Fruit fly (Drosophila melanogaster) whole organism, embryonic: ENCODE results near the gene Oatp74D.
A peak's percentile ranks its signal among the peaks of the same experiment; 100 is the strongest.

Experiments used
- B-H2 ChIP-seq: fragments of 200-800 bp; sonication (Bioruptor generic); optimal IDR thresholded peaks from 2 replicates; lab custom pipeline; 2018; ENCODE audit warnings: missing biosample characterization, mild to moderate bottlenecking, missing genetic modification characterization
- Bteb2 ChIP-seq: fragments of 200-800 bp; sonication (Bioruptor generic); optimal IDR thresholded peaks from 2 replicates; lab custom pipeline; 2016; ENCODE audit warnings: missing biosample characterization, missing genetic modification characterization
- CG10431 ChIP-seq: fragments of 200-800 bp; sonication (Bioruptor generic); optimal IDR thresholded peaks from 3 replicates; lab custom pipeline; 2018; ENCODE audit warnings: missing biosample characterization, mild to moderate bottlenecking, missing genetic modification characterization
- CG10959 ChIP-seq: fragments of 200-800 bp; sonication (Bioruptor generic); IDR thresholded peaks from 2 replicates; pipeline ENCODE4 v1.3.6; 2022; ENCODE audit warnings: missing biosample characterization, missing genetic modification characterization
- CG11093 ChIP-seq: fragments of 200-800 bp; sonication (Bioruptor generic); IDR thresholded peaks from 3 replicates; pipeline ENCODE4 v1.3.6; 2022; ENCODE audit warnings: missing biosample characterization, missing genetic modification characterization
- CG11456 ChIP-seq: fragments of 200-800 bp; sonication (Bioruptor generic); IDR thresholded peaks from 3 replicates; pipeline ENCODE4 v1.3.6; 2022; ENCODE audit warnings: missing biosample characterization, missing genetic modification characterization
- CG14050 ChIP-seq: fragments of 200-800 bp; sonication (Bioruptor generic); IDR thresholded peaks from 3 replicates; pipeline ENCODE4 v1.3.6; 2022; ENCODE audit warnings: missing biosample characterization, missing genetic modification characterization
- CG1529 ChIP-seq: fragments of 200-800 bp; sonication (Bioruptor generic); optimal IDR thresholded peaks from 3 replicates; lab custom pipeline; 2018; ENCODE audit warnings: missing biosample characterization, missing genetic modification characterization
- CG3065 ChIP-seq: fragments of 200-800 bp; sonication (Bioruptor generic); optimal IDR thresholded peaks from 2 replicates; lab custom pipeline; 2016; ENCODE audit warnings: missing biosample characterization, missing genetic modification characterization
- CG31224 ChIP-seq: fragments of 200-800 bp; sonication (Bioruptor generic); IDR thresholded peaks from 2 replicates; pipeline ENCODE4 v1.3.6; 2022; ENCODE audit warnings: missing biosample characterization, missing genetic modification characterization
- CG31388 ChIP-seq: fragments of 200-800 bp; sonication (Bioruptor generic); optimal IDR thresholded peaks from 2 replicates; lab custom pipeline; 2016; ENCODE audit warnings: missing biosample characterization, missing genetic modification characterization
- CG3163 ChIP-seq: fragments of 200-800 bp; sonication (Bioruptor generic); optimal IDR thresholded peaks from 3 replicates; lab custom pipeline; 2016; ENCODE audit warnings: missing biosample characterization, missing genetic modification characterization
- CG3995 ChIP-seq: fragments of 200-800 bp; sonication (Bioruptor generic); optimal IDR thresholded peaks from 3 replicates; lab custom pipeline; 2016; ENCODE audit warnings: missing biosample characterization, missing genetic modification characterization
- CG6272 ChIP-seq: fragments of 200-800 bp; sonication (Bioruptor generic); IDR thresholded peaks from 2 replicates; pipeline ENCODE4 v1.3.6; 2022; ENCODE audit warnings: missing biosample characterization, missing genetic modification characterization
- CG6765 ChIP-seq: fragments of 200-800 bp; sonication (Bioruptor generic); optimal IDR thresholded peaks from 3 replicates; lab custom pipeline; 2017; ENCODE audit warnings: missing biosample characterization, mild to moderate bottlenecking, missing genetic modification characterization
- CG9609 ChIP-seq: fragments of 200-800 bp; sonication (Bioruptor generic); optimal IDR thresholded peaks from 3 replicates; lab custom pipeline; 2016; ENCODE audit warnings: missing biosample characterization, missing genetic modification characterization
- CG9797 ChIP-seq: fragments of 200-800 bp; sonication (Bioruptor generic); optimal IDR thresholded peaks from 3 replicates; lab custom pipeline; 2018; ENCODE audit warnings: missing biosample characterization, mild to moderate bottlenecking, missing genetic modification characterization
- D19A ChIP-seq: fragments of 200-800 bp; optimal IDR thresholded peaks from 3 replicates; lab custom pipeline; 2019; ENCODE audit warnings: missing biosample characterization, mild to moderate bottlenecking, missing genetic modification characterization, moderate library complexity
- Doc3 ChIP-seq: fragments of 200-800 bp; sonication (Bioruptor generic); IDR thresholded peaks from 3 replicates; pipeline ENCODE4 v1.3.6; 2022; ENCODE audit warnings: missing biosample characterization, missing genetic modification characterization; ENCODE audit not compliant: partially characterized antibody
- E2f1 ChIP-seq: fragments of 200-800 bp; sonication (Bioruptor generic); IDR thresholded peaks from 2 replicates; pipeline ENCODE4 v1.3.6; 2022; ENCODE audit warnings: missing biosample characterization, missing genetic modification characterization
- Fer3 ChIP-seq: fragments of 200-800 bp; sonication (Bioruptor generic); optimal IDR thresholded peaks from 2 replicates; lab custom pipeline; 2018; ENCODE audit warnings: missing biosample characterization, mild to moderate bottlenecking, missing genetic modification characterization, moderate library complexity
- Gug ChIP-seq: fragments of 200-800 bp; sonication (Bioruptor generic); IDR thresholded peaks from 4 replicates; pipeline ENCODE4 v1.3.6; 2022; ENCODE audit warnings: missing biosample characterization, missing genetic modification characterization
- HLH54F ChIP-seq: fragments of 200-800 bp; sonication (Bioruptor generic); optimal IDR thresholded peaks from 3 replicates; lab custom pipeline; 2016; ENCODE audit warnings: missing biosample characterization, missing genetic modification characterization
- Hr78 ChIP-seq, 2 experiments: fragments of 200-800 bp in 1 of 2; fragments of >200 bp in 1 of 2; sonication (Bioruptor generic) in 1 of 2; optimal IDR thresholded peaks; 2 replicates each; lab custom pipeline; 2017 to 2019; ENCODE audit warnings: missing biosample characterization in 2 of 2, missing genetic modification characterization in 2 of 2, mild to moderate bottlenecking in 1 of 2, moderate library complexity in 1 of 2
- Lpt ChIP-seq: fragments of >200 bp; optimal IDR thresholded peaks from 2 replicates; lab custom pipeline; 2018; ENCODE audit warnings: missing biosample characterization, missing genetic modification characterization
- Nf-YC ChIP-seq: fragments of 200-800 bp; optimal IDR thresholded peaks from 3 replicates; lab custom pipeline; 2019; ENCODE audit warnings: missing biosample characterization, mild to moderate bottlenecking, missing genetic modification characterization, moderate library complexity
- Vsx1 ChIP-seq: fragments of 200-800 bp; sonication (Bioruptor generic); optimal IDR thresholded peaks from 2 replicates; lab custom pipeline; 2017; ENCODE audit warnings: missing biosample characterization, mild to moderate bottlenecking, missing genetic modification characterization, missing genetic modification reagents
- ac ChIP-seq: fragments of 200-800 bp; sonication (Bioruptor generic); optimal IDR thresholded peaks from 3 replicates; lab custom pipeline; 2017; ENCODE audit warnings: missing biosample characterization, mild to moderate bottlenecking, missing genetic modification characterization
- al ChIP-seq: fragments of 200-800 bp; sonication (Bioruptor generic); IDR thresholded peaks from 2 replicates; pipeline ENCODE4 v1.3.6; 2022; ENCODE audit warnings: missing biosample characterization, missing genetic modification characterization
- ase ChIP-seq: fragments of 200-800 bp; sonication (Bioruptor generic); IDR thresholded peaks from 3 replicates; pipeline ENCODE4 v1.3.6; 2022; ENCODE audit warnings: missing biosample characterization, missing genetic modification characterization
- ato ChIP-seq: fragments of 200-800 bp; sonication (Bioruptor generic); IDR thresholded peaks from 2 replicates; pipeline ENCODE4 v1.3.6; 2022; ENCODE audit warnings: missing biosample characterization, missing genetic modification characterization; ENCODE audit not compliant: partially characterized antibody
- br ChIP-seq: fragments of >200 bp; optimal IDR thresholded peaks from 2 replicates; lab custom pipeline; 2017
- bsh ChIP-seq, 2 experiments: fragments of 200-800 bp; sonication (Bioruptor generic); optimal IDR thresholded peaks; 2 replicates each; lab custom pipeline; 2017 to 2018; ENCODE audit warnings: mild to moderate bottlenecking in 2 of 2, missing biosample characterization in 2 of 2, missing genetic modification characterization in 2 of 2, moderate library complexity in 1 of 2
- chif ChIP-seq, 2 experiments: fragments of 200-800 bp; sonication (Bioruptor generic); optimal IDR thresholded peaks; 3 replicates each; lab custom pipeline; 2016; ENCODE audit warnings: missing biosample characterization in 2 of 2, missing genetic modification characterization in 2 of 2
- da ChIP-seq: fragments of 200-800 bp; sonication (Bioruptor generic); optimal IDR thresholded peaks from 2 replicates; lab custom pipeline; 2016; ENCODE audit warnings: missing biosample characterization, missing genetic modification characterization
- dmrt11E ChIP-seq: fragments of 200-800 bp; sonication (Bioruptor generic); optimal IDR thresholded peaks from 3 replicates; lab custom pipeline; 2018; ENCODE audit warnings: missing biosample characterization, mild to moderate bottlenecking, missing genetic modification characterization, moderate library complexity
- fru ChIP-seq: fragments of >200 bp; optimal IDR thresholded peaks from 2 replicates; lab custom pipeline; 2017
- grau ChIP-seq: fragments of 200-800 bp; optimal IDR thresholded peaks from 3 replicates; lab custom pipeline; 2019; ENCODE audit warnings: missing biosample characterization, mild to moderate bottlenecking, missing genetic modification characterization, moderate library complexity
- gro ChIP-seq: fragments of 200-800 bp; sonication (Bioruptor generic); optimal IDR thresholded peaks from 2 replicates; lab custom pipeline; 2016; ENCODE audit warnings: missing biosample characterization, missing genetic modification characterization
- lola ChIP-seq, 3 experiments: fragments of >200 bp in 2 of 3; fragments of 200-800 bp in 1 of 3; sonication (Bioruptor generic) in 1 of 3; optimal IDR thresholded peaks; 2 replicates each; lab custom pipeline; 2017 to 2019; ENCODE audit warnings: missing biosample characterization in 3 of 3, missing genetic modification characterization in 3 of 3, mild to moderate bottlenecking in 1 of 3, moderate library complexity in 1 of 3
- phol ChIP-seq: fragments of 200-800 bp; sonication (Bioruptor generic); optimal IDR thresholded peaks from 3 replicates; lab custom pipeline; 2018; ENCODE audit warnings: missing biosample characterization, mild to moderate bottlenecking, missing genetic modification characterization, moderate library complexity
- prd ChIP-seq, 3 experiments: fragments of >200 bp in 2 of 3; fragments of 200-800 bp in 1 of 3; sonication (Bioruptor generic) in 1 of 3; optimal IDR thresholded peaks in 2 of 3; IDR thresholded peaks in 1 of 3; 2 replicates in 2 of 3; 3 replicates in 1 of 3; pipeline versions ENCODE4 v1.3.6 to Lab custom; 2017 to 2022; ENCODE audit warnings: missing biosample characterization in 1 of 3, missing genetic modification characterization in 1 of 3
- repo ChIP-seq: fragments of 200-800 bp; sonication (Bioruptor generic); optimal IDR thresholded peaks from 2 replicates; lab custom pipeline; 2016; ENCODE audit warnings: missing biosample characterization, missing genetic modification characterization
- run ChIP-seq: fragments of 200-800 bp; sonication (Bioruptor generic); optimal IDR thresholded peaks from 3 replicates; lab custom pipeline; 2018; ENCODE audit warnings: missing biosample characterization, mild to moderate bottlenecking, missing genetic modification characterization
- sens ChIP-seq: fragments of 200-800 bp; sonication (Bioruptor generic); peaks from one replicate; lab custom pipeline; 2016; ENCODE audit warnings: missing biosample characterization, missing genetic modification characterization
- sim ChIP-seq: fragments of 200-800 bp; sonication (Bioruptor generic); IDR thresholded peaks from 2 replicates; pipeline ENCODE4 v1.3.6; 2022; ENCODE audit warnings: missing biosample characterization, missing genetic modification characterization
- slou ChIP-seq: fragments of 200-800 bp; sonication (Bioruptor generic); optimal IDR thresholded peaks from 3 replicates; lab custom pipeline; 2016; ENCODE audit warnings: missing biosample characterization, missing genetic modification characterization
- sob ChIP-seq: fragments of 200-800 bp; sonication (Bioruptor generic); IDR thresholded peaks from 2 replicates; pipeline ENCODE4 v1.3.6; 2022; ENCODE audit warnings: missing biosample characterization, missing genetic modification characterization
- sr ChIP-seq: fragments of 200-800 bp; sonication (Bioruptor generic); IDR thresholded peaks from 3 replicates; pipeline ENCODE4 v1.3.6; 2022; ENCODE audit warnings: missing biosample characterization, missing genetic modification characterization
- trh ChIP-seq: fragments of 200-800 bp; sonication (Bioruptor generic); optimal IDR thresholded peaks from 2 replicates; lab custom pipeline; 2016; ENCODE audit warnings: missing biosample characterization, missing genetic modification characterization
- twi ChIP-seq: fragments of 200-800 bp; optimal IDR thresholded peaks from 2 replicates; lab custom pipeline; 2019; ENCODE audit warnings: missing biosample characterization, mild to moderate bottlenecking, missing genetic modification characterization, moderate library complexity
- vvl ChIP-seq: fragments of 200-800 bp; sonication (Bioruptor generic); IDR thresholded peaks from 2 replicates; pipeline ENCODE4 v1.3.6; 2022; ENCODE audit warnings: missing biosample characterization, missing genetic modification characterization

The Oatp74D gene

DNA sequence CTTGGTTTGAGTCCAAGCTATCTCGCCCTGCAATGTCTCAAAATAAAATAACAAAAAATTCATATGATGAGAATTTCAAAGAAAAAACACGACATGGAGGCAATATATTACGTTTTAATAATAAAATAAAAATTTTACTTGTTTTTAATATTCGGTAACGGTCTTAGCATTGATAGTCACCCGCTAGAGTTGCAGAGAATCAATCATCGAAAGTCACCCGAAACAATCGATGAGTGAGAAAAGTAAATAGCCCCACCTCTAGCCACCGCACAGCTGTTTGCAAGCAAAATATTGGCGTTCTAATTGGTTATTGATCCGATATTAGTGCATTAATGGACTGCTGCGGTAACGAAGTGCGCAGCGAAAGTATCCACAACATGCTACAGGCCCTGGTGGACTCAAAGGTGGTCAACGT lies 10.9 kb upstream of the Oatp74D start, which contains the start of gene CG34250 (continued):
- no peak for TF ChIP-seq CG10959
- TF ChIP-seq Doc3 (GFP tag; lab: Robert Waterston, UW): peak; percentile 76; the same call in 2 of the 3 replicates
- no peak for TF ChIP-seq fru (lab: Kevin White, UChicago)
- peak; percentile 37 for TF ChIP-seq twi (tag; lab: Kevin White, UChicago)
- peak; percentile 37 for TF ChIP-seq D19A (tag; lab: Kevin White, UChicago)
- TF ChIP-seq ato (GFP tag; lab: Robert Waterston, UW): peak; percentile 11; the same call in 1 of the 2 replicates
- no peak for TF ChIP-seq Bteb2 (GFP tag; lab: Kevin White, UChicago)
- peak; percentile 15 for TF ChIP-seq Fer3 (tag; lab: Kevin White, UChicago)
- no peak for TF ChIP-seq ac (GFP tag; lab: Kevin White, UChicago)
- no peak for TF ChIP-seq CG6765 (GFP tag; lab: Kevin White, UChicago)
- TF ChIP-seq prd (optimal IDR thresholded peaks at IDR 0.05; lab: Kevin White, UChicago): no peak
- no peak for TF ChIP-seq prd (GFP tag; IDR thresholded peaks at IDR 0.05; lab: Robert Waterston, UW)
- TF ChIP-seq al (GFP tag; lab: Robert Waterston, UW): no peak
- TF ChIP-seq Vsx1: peak; percentile 17
- no peak for TF ChIP-seq CG6272 (GFP tag; lab: Robert Waterston, UW)
- no peak for TF ChIP-seq run (tag; lab: Kevin White, UChicago)
- peak; percentile 75 for TF ChIP-seq Nf-YC (tag; lab: Kevin White, UChicago)
- peak; percentile 60 for TF ChIP-seq B-H2 (GFP tag; lab: Kevin White, UChicago)
- TF ChIP-seq Hr78 (GFP tag; optimal IDR thresholded peaks at IDR 0.05; lab: Kevin White, UChicago): no peak
- TF ChIP-seq vvl (GFP tag; lab: Robert Waterston, UW): no peak
- peak; percentile 63 for TF ChIP-seq phol (tag; lab: Kevin White, UChicago)
- TF ChIP-seq CG9797 (GFP tag; lab: Kevin White, UChicago): peak; percentile 52
- no peak for TF ChIP-seq CG31224 (GFP tag; lab: Robert Waterston, UW)
- no peak for TF ChIP-seq CG14050 (GFP tag; lab: Robert Waterston, UW)
- TF ChIP-seq dmrt11E: no peak
- TF ChIP-seq HLH54F (GFP tag; lab: Kevin White, UChicago): peak; percentile 31
- no peak for TF ChIP-seq chif (GFP tag; optimal IDR thresholded peaks at IDR 0.05; lab: Kevin White, UChicago)
- peak; percentile 69 for TF ChIP-seq CG3995 (GFP tag; lab: Kevin White, UChicago)
- no peak for TF ChIP-seq CG9609
- no peak for TF ChIP-seq CG11093 (GFP tag; lab: Robert Waterston, UW)
- TF ChIP-seq CG10431: peak; percentile 12
- no peak for TF ChIP-seq Lpt (GFP tag; lab: Kevin White, UChicago)
- no peak for TF ChIP-seq repo (GFP tag; lab: Kevin White, UChicago)
- no peak for TF ChIP-seq ase
- no peak for TF ChIP-seq gro (GFP tag; lab: Kevin White, UChicago)
- TF ChIP-seq sens (GFP tag; lab: Kevin White, UChicago): peak; percentile 78
- no peak for TF ChIP-seq trh (GFP tag; lab: Kevin White, UChicago)
- no peak for TF ChIP-seq da (GFP tag; lab: Kevin White, UChicago)
- peak; percentile 49 for TF ChIP-seq grau (tag; lab: Kevin White, UChicago)
- TF ChIP-seq bsh (GFP tag; optimal IDR thresholded peaks at IDR 0.05; lab: Kevin White, UChicago): peak in 1 of 2 experiments; percentile 14
- TF ChIP-seq Gug (GFP tag; lab: Robert Waterston, UW): no peak; the same call in 3 of the 4 replicates
- no peak for TF ChIP-seq CG11456 (GFP tag; lab: Robert Waterston, UW)
- TF ChIP-seq sob (GFP tag; lab: Robert Waterston, UW): peak; percentile 62; the same call in 1 of the 2 replicates
- peak; percentile 10 for TF ChIP-seq slou (GFP tag; lab: Kevin White, UChicago)
- no peak for TF ChIP-seq E2f1 (GFP tag; lab: Robert Waterston, UW)
- TF ChIP-seq sr (GFP tag; lab: Robert Waterston, UW): no peak
- no peak for TF ChIP-seq sim
- TF ChIP-seq br (lab: Kevin White, UChicago): no peak
- peak; percentile 3 for TF ChIP-seq CG31388
- no peak for TF ChIP-seq CG1529 (GFP tag; lab: Kevin White, UChicago)
- TF ChIP-seq lola (GFP tag; optimal IDR thresholded peaks at IDR 0.05; lab: Kevin White, UChicago): peak in 1 of 3 experiments; percentile 6
- TF ChIP-seq CG3065 (GFP tag; lab: Kevin White, UChicago): no peak
- no peak for TF ChIP-seq CG3163 (GFP tag; lab: Kevin White, UChicago)
